Fruit fly (Drosophila melanogaster): ENCODE measurements around the gene chinmo.

The chinmo gene

dm6 chr2L:1638650-1639549 is 12.2 kb upstream of the chinmo start (continued):
- TF ChIP-seq Eip74EF (GFP tag; optimal IDR thresholded peaks at IDR 0.05), result peak in 1 of 2 experiments; percentile 99
- TF ChIP-seq CG6175 (GFP tag; IDR thresholded peaks at IDR 0.05), result peak; percentile 97
- peak; percentile 94 for TF ChIP-seq CG7987 (GFP tag; optimal IDR thresholded peaks at IDR 0.05)
- TF ChIP-seq NC2β (GFP tag; optimal IDR thresholded peaks at IDR 0.05), result peak; percentile 89
- TF ChIP-seq oc (tag; optimal IDR thresholded peaks at IDR 0.05), result peak; percentile 97
- TF ChIP-seq yki (optimal IDR thresholded peaks at IDR 0.05), result no peak
- TF ChIP-seq vfl (GFP tag; optimal IDR thresholded peaks at IDR 0.05), result peak; percentile 98
- TF ChIP-seq Hr78 (GFP tag; optimal IDR thresholded peaks at IDR 0.05), result peak in 1 of 2 experiments; percentile 93
- TF ChIP-seq CG5245 (GFP tag; optimal IDR thresholded peaks at IDR 0.05), result peak; percentile 97
- TF ChIP-seq CG12219 (GFP tag; optimal IDR thresholded peaks at IDR 0.05), result peak; percentile 98
- peak; percentile 98 for TF ChIP-seq Mad (GFP tag; optimal IDR thresholded peaks at IDR 0.05)
- peak; percentile 95 for TF ChIP-seq dm (GFP tag; optimal IDR thresholded peaks at IDR 0.05)
- TF ChIP-seq lmd (GFP tag; IDR thresholded peaks at IDR 0.05), result peak; percentile 99
- TF ChIP-seq bowl (GFP tag; IDR thresholded peaks at IDR 0.05), result peak; percentile 94
- no peak for TF ChIP-seq CG2129 (GFP tag; IDR thresholded peaks at IDR 0.05; ENCODE audit: partially characterized antibody)
- TF ChIP-seq sisA (GFP tag; IDR thresholded peaks at IDR 0.05), result peak; percentile 99
- peak; percentile 94 for TF ChIP-seq btn (GFP tag; optimal IDR thresholded peaks at IDR 0.05)
- peak; percentile 85 for TF ChIP-seq Adf1 (GFP tag; IDR thresholded peaks at IDR 0.05)
- peak; percentile 100 for TF ChIP-seq Oli (tag; optimal IDR thresholded peaks at IDR 0.05)
- TF ChIP-seq CG15601 (tag; optimal IDR thresholded peaks at IDR 0.05), result peak; percentile 94
- peak; percentile 99 for TF ChIP-seq CG6689 (GFP tag; IDR thresholded peaks at IDR 0.05)
- peak; percentile 99 for TF ChIP-seq esg (GFP tag; conservative IDR thresholded peaks at IDR 0.05)
- peak; percentile 99 for TF ChIP-seq fd3F (GFP tag; optimal IDR thresholded peaks at IDR 0.05)
- TF ChIP-seq E2f1 (GFP tag; IDR thresholded peaks at IDR 0.05), result peak; percentile 99
- TF ChIP-seq ara (GFP tag; IDR thresholded peaks at IDR 0.05), result peak; percentile 91
- TF ChIP-seq usp (GFP tag; optimal IDR thresholded peaks at IDR 0.05), result no peak
- peak; percentile 98 for TF ChIP-seq CG6854 (GFP tag; optimal IDR thresholded peaks at IDR 0.05)
- TF ChIP-seq luna (GFP tag; optimal IDR thresholded peaks at IDR 0.05), result peak; percentile 94
- TF ChIP-seq CG34376 (GFP tag; optimal IDR thresholded peaks at IDR 0.05), result peak; percentile 94
- peak; percentile 93 for TF ChIP-seq Awh (GFP tag; IDR thresholded peaks at IDR 0.05)
- peak; percentile 95 for TF ChIP-seq CG11560 (tag; IDR thresholded peaks at IDR 0.05)
- TF ChIP-seq pros (GFP tag; optimal IDR thresholded peaks at IDR 0.05), result no peak
- TF ChIP-seq Fer2 (tag; optimal IDR thresholded peaks at IDR 0.05), result peak; percentile 94
- no peak for TF ChIP-seq CG8478 (optimal IDR thresholded peaks at IDR 0.05)
- TF ChIP-seq sr (GFP tag; IDR thresholded peaks at IDR 0.05), result peak; percentile 76; the same call in 2 of the 3 replicates
- peak; percentile 100 for TF ChIP-seq CG30403 (GFP tag; optimal IDR thresholded peaks at IDR 0.05)
- TF ChIP-seq NK7.1 (GFP tag; optimal IDR thresholded peaks at IDR 0.05), result peak; percentile 98
- TF ChIP-seq fru (optimal IDR thresholded peaks at IDR 0.05), result no peak
- TF ChIP-seq Mrtf (GFP tag; IDR thresholded peaks at IDR 0.05), result peak; percentile 97
- no peak for TF ChIP-seq nerfin-2 (GFP tag; IDR thresholded peaks at IDR 0.05; ENCODE audit: partially characterized antibody)
- peak; percentile 96 for TF ChIP-seq sug (tag; optimal IDR thresholded peaks at IDR 0.05)
- TF ChIP-seq insv (GFP tag; optimal IDR thresholded peaks at IDR 0.05), result peak; percentile 49 to 56
- peak; percentile 99 for TF ChIP-seq Ptx1 (GFP tag; IDR thresholded peaks at IDR 0.05)
- TF ChIP-seq psq (GFP tag; optimal IDR thresholded peaks at IDR 0.05), result peak; percentile 98
- 0 out of 2 replicates have a peak, but pooled peaks have one; percentile 17 for TF ChIP-seq unc-4 (GFP tag; IDR thresholded peaks at IDR 0.05; ENCODE audit: partially characterized antibody)
- TF ChIP-seq CG17359 (tag; optimal IDR thresholded peaks at IDR 0.05), result peak; percentile 98
- peak; percentile 82 for TF ChIP-seq CG4328 (GFP tag; optimal IDR thresholded peaks at IDR 0.05)
- TF ChIP-seq Oaz (GFP tag; IDR thresholded peaks at IDR 0.05), result peak; percentile 97
- peak; percentile 89 for TF ChIP-seq CG6254 (GFP tag; optimal IDR thresholded peaks at IDR 0.05)
- TF ChIP-seq Bteb2 (GFP tag; optimal IDR thresholded peaks at IDR 0.05), result peak; percentile 99
